Worm (Caenorhabditis elegans) whole organism, L2 larva: ENCODE results near the gene T25F10.3.

Experiments used
- ceh-82 ChIP-seq: fragments of 150-350 bp; optimal IDR thresholded peaks from 2 replicates; lab custom pipeline; 2014; ENCODE audit warnings: missing biosample characterization, missing genetic modification characterization
- fos-1 ChIP-seq: fragments of 150-350 bp; optimal IDR thresholded peaks from 2 replicates; lab custom pipeline; 2014; ENCODE audit warnings: missing biosample characterization, missing genetic modification characterization
- lin-39 ChIP-seq: fragments of 150-350 bp; optimal IDR thresholded peaks from 2 replicates; lab custom pipeline; 2014; ENCODE audit warnings: missing biosample characterization, missing genetic modification reagents, missing genetic modification characterization
- nhr-10 ChIP-seq: sonication (generic microtip); optimal IDR thresholded peaks from 2 replicates; lab custom pipeline; 2017; ENCODE audit warnings: missing biosample characterization, missing genetic modification characterization
- nhr-21 ChIP-seq: fragments of 150-350 bp; optimal IDR thresholded peaks from 2 replicates; lab custom pipeline; 2014; ENCODE audit warnings: missing biosample characterization, missing genetic modification characterization
- nhr-23 ChIP-seq: fragments of 150-350 bp; optimal IDR thresholded peaks from 2 replicates; lab custom pipeline; 2014; ENCODE audit warnings: missing biosample characterization, missing genetic modification reagents, missing genetic modification characterization
- nhr-237 ChIP-seq: fragments of 150-350 bp; optimal IDR thresholded peaks from 2 replicates; lab custom pipeline; 2014; ENCODE audit warnings: missing biosample characterization, missing genetic modification characterization
- nhr-25 ChIP-seq: fragments of 150-350 bp; sonication (generic microtip); optimal IDR thresholded peaks from 3 replicates; lab custom pipeline; 2014; ENCODE audit warnings: missing biosample characterization, missing genetic modification characterization
- snpc-4 ChIP-seq: fragments of 150-350 bp; optimal IDR thresholded peaks from 2 replicates; lab custom pipeline; 2014; ENCODE audit warnings: missing biosample characterization, missing genetic modification characterization
- ztf-11 ChIP-seq: sonication (generic microtip); optimal IDR thresholded peaks from 2 replicates; lab custom pipeline; 2017; ENCODE audit warnings: missing biosample characterization, missing genetic modification characterization

DNA sequence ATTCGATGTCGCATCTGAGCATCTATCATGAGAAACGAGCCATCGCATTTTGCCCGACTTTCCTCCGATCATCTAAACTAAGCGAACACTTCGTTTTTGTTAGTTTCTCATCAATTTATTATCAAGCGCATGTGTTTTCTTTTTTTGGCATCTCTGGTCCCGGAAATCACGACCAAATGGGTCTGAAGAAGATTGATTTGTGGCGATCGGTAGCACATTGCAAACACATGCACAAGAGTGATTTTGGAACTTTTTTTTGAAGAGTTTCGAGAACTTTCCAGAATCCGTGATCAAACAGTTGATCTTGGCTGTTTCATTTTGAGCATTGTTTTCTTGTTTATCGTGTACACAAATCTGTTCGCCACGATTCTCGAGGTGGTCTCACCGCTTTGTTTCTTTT, 8.4 kb downstream of the T25F10.3 start:
- TF ChIP-seq lin-39 (tag; lab: Kevin White, UChicago): no peak
- no peak for TF ChIP-seq nhr-23
- no peak for TF ChIP-seq snpc-4 (tag; lab: Kevin White, UChicago)
- TF ChIP-seq nhr-10 (tag; lab: Kevin White, UChicago): no peak
- TF ChIP-seq fos-1 (tag; lab: Kevin White, UChicago): no peak
- no peak for TF ChIP-seq nhr-21 (tag; lab: Kevin White, UChicago)
- no peak for TF ChIP-seq nhr-237 (tag; lab: Kevin White, UChicago)
- TF ChIP-seq ceh-82 (tag; lab: Kevin White, UChicago): no peak
- TF ChIP-seq ztf-11 (tag; lab: Kevin White, UChicago): no peak
- TF ChIP-seq nhr-25: no peak
